Worm (Caenorhabditis elegans) whole organism, mixed stage, embryonic: ENCODE data around the gene F35E8.1.

Experiments used
- M03D4.4 ChIP-seq: sonication (generic microtip); optimal IDR thresholded peaks from 2 replicates; lab custom pipeline; 2017; ENCODE audit warnings: mild to moderate bottlenecking, missing genetic modification characterization, missing compliant biosample characterization
- bed-3 ChIP-seq: fragments of 200-800 bp; sonication (Bioruptor generic); optimal IDR thresholded peaks from 3 replicates; lab custom pipeline; 2018; ENCODE audit warnings: mild to moderate bottlenecking, missing genetic modification characterization, moderate library complexity, missing compliant biosample characterization
- blmp-1 ChIP-seq: fragments of 150-350 bp; optimal IDR thresholded peaks from 2 replicates; lab custom pipeline; 2014; ENCODE audit warnings: missing biosample characterization, missing genetic modification characterization
- ceh-39 ChIP-seq: fragments of 150-350 bp; optimal IDR thresholded peaks from 2 replicates; lab custom pipeline; 2014; ENCODE audit warnings: missing biosample characterization, missing genetic modification characterization
- ceh-83 ChIP-seq: fragments of 200-800 bp; sonication (Bioruptor generic); optimal IDR thresholded peaks from 2 replicates; lab custom pipeline; 2018; ENCODE audit warnings: mild to moderate bottlenecking, missing genetic modification characterization, missing compliant biosample characterization
- ces-1 ChIP-seq: fragments of 150-350 bp; optimal IDR thresholded peaks from 2 replicates; lab custom pipeline; 2014; ENCODE audit warnings: missing biosample characterization, missing genetic modification reagents, missing genetic modification characterization
- cnd-1 ChIP-seq: fragments of 200-800 bp; sonication (Bioruptor generic); optimal IDR thresholded peaks from 2 replicates; lab custom pipeline; 2018; ENCODE audit warnings: mild to moderate bottlenecking, missing genetic modification characterization, missing compliant biosample characterization
- drap-1 ChIP-seq: fragments of 200-800 bp; sonication (Bioruptor generic); optimal IDR thresholded peaks from 3 replicates; lab custom pipeline; 2018; ENCODE audit warnings: mild to moderate bottlenecking, missing genetic modification characterization, missing compliant biosample characterization
- elt-1 ChIP-seq: sonication (generic microtip); optimal IDR thresholded peaks from 2 replicates; lab custom pipeline; 2017; ENCODE audit warnings: missing genetic modification characterization, mild to moderate bottlenecking, missing compliant biosample characterization, antibody characterized with exemption, moderate library complexity, borderline replicate concordance; ENCODE audit not compliant: insufficient read depth
- elt-3 ChIP-seq: fragments of 150-350 bp; optimal IDR thresholded peaks from 2 replicates; lab custom pipeline; 2014; ENCODE audit warnings: missing biosample characterization, missing genetic modification characterization
- flh-1 ChIP-seq: fragments of 200-800 bp; sonication (Bioruptor generic); optimal IDR thresholded peaks from 2 replicates; lab custom pipeline; 2018; ENCODE audit warnings: mild to moderate bottlenecking, missing genetic modification characterization, moderate library complexity, missing compliant biosample characterization
- hlh-1 ChIP-seq: fragments of 150-350 bp; optimal IDR thresholded peaks from 2 replicates; lab custom pipeline; 2014; ENCODE audit warnings: missing biosample characterization, missing genetic modification reagents, missing genetic modification characterization
- lin-13 ChIP-seq: fragments of 150-350 bp; optimal IDR thresholded peaks from 2 replicates; lab custom pipeline; 2014; ENCODE audit warnings: missing biosample characterization, missing genetic modification characterization
- lin-32 ChIP-seq: fragments of 200-800 bp; sonication (Bioruptor generic); optimal IDR thresholded peaks from 2 replicates; lab custom pipeline; 2018; ENCODE audit warnings: mild to moderate bottlenecking, missing genetic modification characterization, missing compliant biosample characterization
- lsy-2 ChIP-seq: fragments of 150-350 bp; optimal IDR thresholded peaks from 2 replicates; lab custom pipeline; 2014; ENCODE audit warnings: missing biosample characterization, missing genetic modification characterization
- mab-5 ChIP-seq: fragments of 150-350 bp; optimal IDR thresholded peaks from 2 replicates; lab custom pipeline; 2014; ENCODE audit warnings: missing biosample characterization, missing genetic modification characterization
- mls-2 ChIP-seq: sonication (generic microtip); optimal IDR thresholded peaks from 2 replicates; lab custom pipeline; 2016; ENCODE audit warnings: mild to moderate bottlenecking, missing genetic modification characterization, moderate library complexity, missing compliant biosample characterization
- nhr-12 ChIP-seq: fragments of 150-350 bp; optimal IDR thresholded peaks from 2 replicates; lab custom pipeline; 2014; ENCODE audit warnings: missing biosample characterization, missing genetic modification characterization
- nhr-2 ChIP-seq: fragments of 150-350 bp; optimal IDR thresholded peaks from 2 replicates; lab custom pipeline; 2014; ENCODE audit warnings: missing biosample characterization, missing genetic modification characterization
- nhr-237 ChIP-seq: fragments of 150-350 bp; optimal IDR thresholded peaks from 2 replicates; lab custom pipeline; 2014; ENCODE audit warnings: missing biosample characterization, missing genetic modification characterization
- nhr-28 ChIP-seq: fragments of 150-350 bp; optimal IDR thresholded peaks from 2 replicates; lab custom pipeline; 2014; ENCODE audit warnings: missing biosample characterization, missing genetic modification characterization
- nhr-76 ChIP-seq: sonication (generic microtip); optimal IDR thresholded peaks from 2 replicates; lab custom pipeline; 2017; ENCODE audit warnings: missing biosample characterization, missing genetic modification characterization
- pha-4 ChIP-seq: fragments of 150-350 bp; optimal IDR thresholded peaks from 2 replicates; lab custom pipeline; 2018; ENCODE audit warnings: missing biosample characterization, missing genetic modification reagents, missing genetic modification characterization
- sem-2 ChIP-seq: fragments of 200-800 bp; sonication (Bioruptor generic); optimal IDR thresholded peaks from 2 replicates; lab custom pipeline; 2018; ENCODE audit warnings: mild to moderate bottlenecking, missing genetic modification characterization, missing compliant biosample characterization
- snpc-4 ChIP-seq: fragments of 150-350 bp; optimal IDR thresholded peaks from 2 replicates; lab custom pipeline; 2014; ENCODE audit warnings: missing biosample characterization, missing genetic modification characterization
- sptf-1 ChIP-seq: sonication (generic microtip); optimal IDR thresholded peaks from 2 replicates; lab custom pipeline; 2017; ENCODE audit warnings: mild to moderate bottlenecking, missing genetic modification characterization, moderate library complexity, missing compliant biosample characterization
- tbx-8 ChIP-seq: fragments of 200-800 bp; sonication (Bioruptor generic); optimal IDR thresholded peaks from 2 replicates; lab custom pipeline; 2018; ENCODE audit warnings: mild to moderate bottlenecking, missing genetic modification characterization, moderate library complexity, missing compliant biosample characterization
- unc-120 ChIP-seq: sonication (generic microtip); optimal IDR thresholded peaks from 2 replicates; lab custom pipeline; 2017; ENCODE audit warnings: missing genetic modification characterization, missing compliant biosample characterization; ENCODE audit not compliant: poor library complexity, severe bottlenecking
- unc-39 ChIP-seq: fragments of 150-350 bp; optimal IDR thresholded peaks from 2 replicates; lab custom pipeline; 2014; ENCODE audit warnings: missing biosample characterization, missing genetic modification characterization
- ztf-11 ChIP-seq: fragments of 150-350 bp; optimal IDR thresholded peaks from 2 replicates; lab custom pipeline; 2014; ENCODE audit warnings: missing biosample characterization, missing genetic modification characterization

F35E8.1 gene

ce11 chrV:15917458-15917857 lies 12.0 kb upstream of the F35E8.1 start, which contains the start of gene F35E8.9:
TSS of gene F35E8.9 (minus strand) at chrV:15917558.
- TF ChIP-seq mls-2 (no peak), sptf-1 (no peak), ces-1 (GFP tag; lab: Kevin White, UChicago) (no peak), nhr-76 (tag; lab: Kevin White, UChicago) (no peak), mab-5 (tag; lab: Kevin White, UChicago) (no peak), elt-1 (tag; lab: Kevin White, UChicago) (no peak), bed-3 (GFP tag; lab: Kevin White, UChicago) (no peak), ceh-39 (tag; lab: Kevin White, UChicago) (no peak), ceh-83 (GFP tag; lab: Kevin White, UChicago) (no peak), lin-32 (no peak), M03D4.4 (tag; lab: Kevin White, UChicago) (no peak)

ce11 chrV:15915919-15916318 lies 10.5 kb upstream of the F35E8.1 start, which contains the start of gene gst-38:
TSS of gene gst-38 (minus strand) at chrV:15916070.
- no peak for TF ChIP-seq mab-5 (tag; lab: Kevin White, UChicago)
- no peak for TF ChIP-seq unc-120 (tag; lab: Kevin White, UChicago)
- TF ChIP-seq sem-2 (GFP tag; lab: Kevin White, UChicago): no peak
- TF ChIP-seq ceh-39 (tag; lab: Kevin White, UChicago): no peak
- no peak for TF ChIP-seq ztf-11
- TF ChIP-seq lin-13 (tag; lab: Kevin White, UChicago): no peak
- no peak for TF ChIP-seq nhr-28
- no peak for TF ChIP-seq nhr-76 (tag; lab: Kevin White, UChicago)
- TF ChIP-seq elt-3 (tag; lab: Kevin White, UChicago): no peak
- TF ChIP-seq drap-1 (GFP tag; lab: Kevin White, UChicago): no peak
- no peak for TF ChIP-seq sptf-1
- TF ChIP-seq snpc-4 (tag; lab: Kevin White, UChicago): no peak
- no peak for TF ChIP-seq pha-4 (tag; lab: Kevin White, UChicago)
- TF ChIP-seq lsy-2 (tag; lab: Kevin White, UChicago): no peak
- no peak for TF ChIP-seq flh-1 (GFP tag; lab: Kevin White, UChicago)
- no peak for TF ChIP-seq blmp-1 (tag; lab: Kevin White, UChicago)
- no peak for TF ChIP-seq lin-32

ce11 chrV:15915307-15915706 lies 9.9 kb upstream of the F35E8.1 start:
- TF ChIP-seq mls-2: no peak
- TF ChIP-seq snpc-4 (tag; lab: Kevin White, UChicago): no peak
- no peak for TF ChIP-seq nhr-237 (tag; lab: Kevin White, UChicago)
- no peak for TF ChIP-seq cnd-1 (tag; lab: Kevin White, UChicago)
- TF ChIP-seq sem-2 (GFP tag; lab: Kevin White, UChicago): no peak
- no peak for TF ChIP-seq nhr-2
- no peak for TF ChIP-seq nhr-28
- no peak for TF ChIP-seq sptf-1
- TF ChIP-seq lin-13 (tag; lab: Kevin White, UChicago): no peak
- no peak for TF ChIP-seq nhr-12
- no peak for TF ChIP-seq nhr-76 (tag; lab: Kevin White, UChicago)
- TF ChIP-seq hlh-1 (tag; lab: Kevin White, UChicago): no peak
- no peak for TF ChIP-seq tbx-8 (GFP tag; lab: Kevin White, UChicago)
- TF ChIP-seq elt-1 (tag; lab: Kevin White, UChicago): no peak
- TF ChIP-seq bed-3 (GFP tag; lab: Kevin White, UChicago): no peak

- TF ChIP-seq unc-120 (tag; lab: Kevin White, UChicago): no peak
- TF ChIP-seq blmp-1 (tag; lab: Kevin White, UChicago): no peak
- peak; percentile 32 for TF ChIP-seq drap-1 (GFP tag; lab: Kevin White, UChicago)
- no peak for TF ChIP-seq nhr-2
- no peak for TF ChIP-seq flh-1 (GFP tag; lab: Kevin White, UChicago)
- no peak for TF ChIP-seq nhr-28
Observed at ce11 chrV:15914774-15915173, 9.3 kb upstream of the F35E8.1 start.

ce11 chrV:15913714-15914113 lies 8.3 kb upstream of the F35E8.1 start, which contains the start of gene F35E8.7:
TSS of gene F35E8.7 (plus strand) at chrV:15914014.
- TF ChIP-seq lin-13 (tag; lab: Kevin White, UChicago) (no peak), unc-39 (no peak), blmp-1 (tag; lab: Kevin White, UChicago) (no peak), ztf-11 (no peak), pha-4 (tag; lab: Kevin White, UChicago) (no peak), snpc-4 (tag; lab: Kevin White, UChicago) (no peak)
